Worm (Caenorhabditis elegans): ENCODE results near the gene ent-4.

DNA sequence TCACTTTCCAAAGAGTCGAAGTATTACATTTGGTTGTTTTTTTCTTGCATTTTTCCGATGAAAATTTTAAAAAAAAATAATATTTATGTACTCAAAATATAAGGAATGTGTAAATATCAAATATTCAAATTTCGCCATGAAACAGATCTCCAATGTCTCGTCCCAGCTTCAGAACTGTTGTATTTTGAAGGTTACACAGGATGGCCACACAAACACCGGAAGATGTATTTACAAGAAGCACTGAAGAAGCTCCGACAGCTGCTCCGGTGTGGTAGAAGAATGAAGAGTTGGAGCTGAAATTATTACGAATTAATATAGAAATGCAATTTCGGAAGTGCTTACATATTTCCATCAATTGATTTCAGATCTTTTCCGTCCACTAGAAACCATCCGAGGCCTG lies 55.6 kb downstream of the ent-4 start:
- TF ChIP-seq lsy-2 (tag; optimal IDR thresholded peaks at IDR 0.05) = no peak
- no peak for TF ChIP-seq egl-27 (tag; optimal IDR thresholded peaks at IDR 0.05)

Measured in whole organism, L4 larva.